Worm (Caenorhabditis elegans) whole organism, late embryonic: Measurements from ENCODE around the gene C54D10.4.

Experiments
- C08G9.2 ChIP-seq: sonication (generic microtip); optimal IDR thresholded peaks from 2 replicates; lab custom pipeline; 2016; ENCODE audit warnings: mild to moderate bottlenecking, missing genetic modification characterization, moderate library complexity, missing compliant biosample characterization
- F13H6.1 ChIP-seq: sonication (generic microtip); optimal IDR thresholded peaks from 2 replicates; lab custom pipeline; 2016; ENCODE audit warnings: missing genetic modification characterization, missing compliant biosample characterization
- K02D7.2 ChIP-seq: sonication (generic microtip); optimal IDR thresholded peaks from 2 replicates; lab custom pipeline; 2017; ENCODE audit warnings: mild to moderate bottlenecking, missing genetic modification characterization, missing compliant biosample characterization
- ama-1 ChIP-seq: fragments of 150-350 bp; optimal IDR thresholded peaks from 2 replicates; lab custom pipeline; 2014
- ceh-30 ChIP-seq: fragments of 150-350 bp; optimal IDR thresholded peaks from 2 replicates; lab custom pipeline; 2014; ENCODE audit warnings: missing biosample characterization, missing genetic modification characterization
- ceh-9 ChIP-seq: sonication (generic microtip); optimal IDR thresholded peaks from 2 replicates; lab custom pipeline; 2016; ENCODE audit warnings: mild to moderate bottlenecking, missing genetic modification characterization, inconsistent platforms, missing compliant biosample characterization
- fkh-10 ChIP-seq: fragments of 150-350 bp; optimal IDR thresholded peaks from 2 replicates; lab custom pipeline; 2014; ENCODE audit warnings: missing biosample characterization, missing genetic modification reagents, missing genetic modification characterization
- lin-11 ChIP-seq: fragments of 200-800 bp; sonication (Bioruptor generic); optimal IDR thresholded peaks from 2 replicates; lab custom pipeline; 2018; ENCODE audit warnings: mild to moderate bottlenecking, missing genetic modification characterization, missing compliant biosample characterization
- nhr-11 ChIP-seq: fragments of 150-350 bp; optimal IDR thresholded peaks from 2 replicates; lab custom pipeline; 2014; ENCODE audit warnings: missing biosample characterization, missing genetic modification characterization
- nhr-232 ChIP-seq: sonication (generic microtip); optimal IDR thresholded peaks from 2 replicates; lab custom pipeline; 2016; ENCODE audit warnings: missing genetic modification characterization, missing compliant biosample characterization
- pha-4 ChIP-seq: fragments of 150-350 bp; optimal IDR thresholded peaks from 2 replicates; lab custom pipeline; 2018; ENCODE audit warnings: missing biosample characterization, missing genetic modification reagents, missing genetic modification characterization
- pqm-1 ChIP-seq: sonication (generic microtip); optimal IDR thresholded peaks from 2 replicates; lab custom pipeline; 2016; ENCODE audit warnings: missing genetic modification characterization, missing compliant biosample characterization
- tbx-2 ChIP-seq: sonication (generic microtip); optimal IDR thresholded peaks from 2 replicates; lab custom pipeline; 2016; ENCODE audit warnings: missing genetic modification characterization, missing compliant biosample characterization
- unc-55 ChIP-seq: sonication (generic microtip); optimal IDR thresholded peaks from 2 replicates; lab custom pipeline; 2017; ENCODE audit warnings: missing biosample characterization, missing genetic modification reagents, missing genetic modification characterization

DNA sequence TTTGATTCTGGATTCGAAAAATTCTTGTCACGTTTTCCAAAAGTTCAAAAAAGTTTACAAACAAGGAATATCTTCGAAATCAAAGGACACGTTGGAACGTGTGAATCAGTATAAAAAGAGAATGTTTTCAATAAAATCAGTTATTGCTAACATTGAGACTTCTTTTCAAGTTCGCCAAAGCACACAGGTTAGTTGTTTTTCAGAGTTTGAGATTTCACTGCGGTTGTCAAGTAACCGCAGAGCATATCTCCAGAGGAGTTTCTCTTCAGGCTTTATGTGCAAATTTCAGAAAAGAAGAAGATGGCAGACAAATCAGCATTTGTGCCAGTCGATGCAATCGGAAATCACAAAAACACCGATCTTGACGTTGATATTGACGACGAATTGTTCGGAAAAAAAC lies 34.6 kb downstream of the C54D10.4 start, which contains the start of gene K01D12.15:
- TF ChIP-seq nhr-11 (tag; lab: Kevin White, UChicago) (no peak), C08G9.2 (tag; lab: Kevin White, UChicago) (no peak), K02D7.2 (tag; lab: Kevin White, UChicago) (no peak), pha-4 (no peak), tbx-2 (tag; lab: Kevin White, UChicago) (no peak), pqm-1 (tag; lab: Kevin White, UChicago) (no peak), ceh-30 (tag; lab: Kevin White, UChicago) (no peak), F13H6.1 (tag; lab: Kevin White, UChicago) (no peak), unc-55 (GFP tag; lab: Kevin White, UChicago) (no peak), fkh-10 (GFP tag; lab: Kevin White, UChicago) (no peak), nhr-232 (tag; lab: Kevin White, UChicago) (no peak), ama-1 (no peak), ceh-9 (tag; lab: Kevin White, UChicago) (no peak), lin-11 (tag; lab: Kevin White, UChicago) (no peak)
